Worm (Caenorhabditis elegans): ENCODE data around the gene R102.3.

DNA sequence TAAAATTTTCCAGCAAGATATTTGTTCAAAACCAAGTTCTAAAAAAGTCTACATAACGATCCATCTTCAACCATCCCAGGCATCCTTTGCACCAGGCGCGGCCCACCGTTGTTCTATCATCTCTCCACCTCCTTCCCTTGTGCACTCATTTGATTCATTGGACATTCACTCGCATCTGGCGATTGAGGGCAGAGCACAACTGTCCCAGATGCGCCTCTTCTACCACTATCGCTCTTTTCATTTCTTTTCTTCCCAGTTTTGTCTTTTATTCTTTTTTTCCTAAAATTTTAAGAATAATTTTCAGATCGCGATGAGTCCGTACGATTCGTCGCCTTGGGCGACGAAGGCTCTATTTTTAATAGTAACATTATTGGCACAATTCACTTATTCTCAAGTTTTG is 22.8 kb upstream of the R102.3 start, which contains the start of gene epi-1:
- TF ChIP-seq T22C8.4 (GFP tag; IDR thresholded peaks at IDR 0.05) (no peak), flt-1 (GFP tag; IDR thresholded peaks at IDR 0.05) (no peak), cog-1 (tag; optimal IDR thresholded peaks at IDR 0.05) (no peak), tab-1 (GFP tag; IDR thresholded peaks at IDR 0.05) (no peak), med-1 (GFP tag; optimal IDR thresholded peaks at IDR 0.05; ENCODE audit: insufficient read depth) (no peak), klf-2 (GFP tag; conservative IDR thresholded peaks at IDR 0.05) (no peak), ztf-23 (GFP tag; IDR thresholded peaks at IDR 0.05) (no peak), ztf-29 (GFP tag; IDR thresholded peaks at IDR 0.05) (no peak)

All from whole organism, midembryonic.